Fruit fly (Drosophila melanogaster) whole organism, embryonic: ENCODE measurements around the gene Spec2.

ENCODE experiments used
- Ada2b ChIP-seq: fragments of 200-800 bp; sonication (Bioruptor generic); IDR thresholded peaks from 2 replicates; pipeline ENCODE4 v1.3.6; 2022; ENCODE audit warnings: missing biosample characterization, missing genetic modification characterization
- B-H2 ChIP-seq: fragments of 200-800 bp; sonication (Bioruptor generic); optimal IDR thresholded peaks from 2 replicates; lab custom pipeline; 2018; ENCODE audit warnings: missing biosample characterization, mild to moderate bottlenecking, missing genetic modification characterization
- Bgb ChIP-seq: fragments of 200-800 bp; sonication (Bioruptor generic); IDR thresholded peaks from 2 replicates; pipeline ENCODE4 v1.3.6; 2022; ENCODE audit warnings: missing biosample characterization, missing genetic modification characterization; ENCODE audit not compliant: partially characterized antibody
- Bteb2 ChIP-seq: fragments of 200-800 bp; sonication (Bioruptor generic); optimal IDR thresholded peaks from 2 replicates; lab custom pipeline; 2016; ENCODE audit warnings: missing biosample characterization, missing genetic modification characterization
- CG10979 ChIP-seq: fragments of 200-800 bp; sonication (Bioruptor generic); optimal IDR thresholded peaks from 2 replicates; lab custom pipeline; 2018; ENCODE audit warnings: missing biosample characterization, mild to moderate bottlenecking, missing genetic modification characterization, moderate library complexity
- CG11085 ChIP-seq: fragments of 200-800 bp; sonication (Bioruptor generic); IDR thresholded peaks from 2 replicates; pipeline ENCODE4 v1.3.6; 2022; ENCODE audit warnings: missing biosample characterization, missing genetic modification characterization
- CG11247 ChIP-seq: fragments of 200-800 bp; sonication (Bioruptor generic); IDR thresholded peaks from 2 replicates; pipeline ENCODE4 v1.3.6; 2022; ENCODE audit warnings: missing biosample characterization, missing genetic modification characterization
- CG13287 ChIP-seq: fragments of 200-800 bp; sonication (Bioruptor generic); IDR thresholded peaks from 2 replicates; pipeline ENCODE4 v1.3.6; 2022; ENCODE audit warnings: missing biosample characterization, missing genetic modification characterization; ENCODE audit not compliant: partially characterized antibody
- CG14667 ChIP-seq: fragments of 200-800 bp; sonication (Bioruptor generic); IDR thresholded peaks from 2 replicates; pipeline ENCODE4 v1.3.6; 2022; ENCODE audit warnings: missing biosample characterization, missing genetic modification characterization
- CG14965 ChIP-seq: fragments of 200-800 bp; sonication (Bioruptor generic); optimal IDR thresholded peaks from 2 replicates; lab custom pipeline; 2016; ENCODE audit warnings: missing biosample characterization, missing genetic modification characterization, borderline replicate concordance
- CG15696 ChIP-seq: fragments of 200-800 bp; sonication (Bioruptor generic); optimal IDR thresholded peaks from 2 replicates; lab custom pipeline; 2019; ENCODE audit warnings: missing biosample characterization, mild to moderate bottlenecking, missing genetic modification characterization, moderate library complexity
- CG16815 ChIP-seq: fragments of 200-800 bp; sonication (Bioruptor generic); optimal IDR thresholded peaks from 3 replicates; lab custom pipeline; 2017; ENCODE audit warnings: missing biosample characterization, mild to moderate bottlenecking, missing genetic modification characterization
- CG17802 ChIP-seq: fragments of 200-800 bp; sonication (Bioruptor generic); optimal IDR thresholded peaks from 2 replicates; lab custom pipeline; 2018; ENCODE audit warnings: missing biosample characterization, mild to moderate bottlenecking, missing genetic modification characterization, moderate library complexity
- CG18599 ChIP-seq: fragments of 200-800 bp; sonication (Bioruptor generic); optimal IDR thresholded peaks from 3 replicates; lab custom pipeline; 2017; ENCODE audit warnings: missing biosample characterization, missing genetic modification characterization, mild to moderate bottlenecking, moderate library complexity, missing genetic modification reagents
- CG3407 ChIP-seq: fragments of 200-800 bp; sonication (Bioruptor generic); optimal IDR thresholded peaks from 2 replicates; lab custom pipeline; 2018; ENCODE audit warnings: missing biosample characterization, mild to moderate bottlenecking, missing genetic modification characterization
- CG6683 ChIP-seq: fragments of 200-800 bp; sonication (Bioruptor generic); optimal IDR thresholded peaks from 2 replicates; lab custom pipeline; 2017; ENCODE audit warnings: missing biosample characterization, mild to moderate bottlenecking, missing genetic modification characterization, missing genetic modification reagents
- CG8281 ChIP-seq: fragments of 200-800 bp; sonication (Bioruptor generic); optimal IDR thresholded peaks from 2 replicates; lab custom pipeline; 2018; ENCODE audit warnings: missing biosample characterization, mild to moderate bottlenecking, missing genetic modification characterization, moderate library complexity
- CG8290 ChIP-seq, 3 experiments: fragments of 200-800 bp; sonication (Bioruptor generic); optimal IDR thresholded peaks; 2 replicates each; lab custom pipeline; 2016 to 2019; ENCODE audit warnings: missing biosample characterization in 3 of 3, missing genetic modification characterization in 3 of 3, mild to moderate bottlenecking in 2 of 3, moderate library complexity in 1 of 3
- CG8359 ChIP-seq: fragments of 200-800 bp; sonication (Bioruptor generic); optimal IDR thresholded peaks from 2 replicates; lab custom pipeline; 2017; ENCODE audit warnings: missing biosample characterization, mild to moderate bottlenecking, missing genetic modification characterization, borderline replicate concordance
- CG8478 ChIP-seq: fragments of >200 bp; optimal IDR thresholded peaks from 2 replicates; lab custom pipeline; 2018
- Chrac-16 ChIP-seq: fragments of 200-800 bp; sonication (Bioruptor generic); optimal IDR thresholded peaks from 3 replicates; lab custom pipeline; 2016; ENCODE audit warnings: missing biosample characterization, missing genetic modification characterization
- Dip3 ChIP-seq: fragments of 200-800 bp; sonication (Bioruptor generic); optimal IDR thresholded peaks from 3 replicates; lab custom pipeline; 2016; ENCODE audit warnings: missing biosample characterization, missing genetic modification characterization
- ERR ChIP-seq: fragments of 200-800 bp; sonication (Bioruptor generic); optimal IDR thresholded peaks from 2 replicates; lab custom pipeline; 2016; ENCODE audit warnings: missing biosample characterization, missing genetic modification characterization
- HLH4C ChIP-seq: fragments of 200-800 bp; sonication (Bioruptor generic); IDR thresholded peaks from 3 replicates; pipeline ENCODE4 v1.3.6; 2022; ENCODE audit warnings: missing biosample characterization, missing genetic modification characterization; ENCODE audit not compliant: partially characterized antibody
- HLHmδ ChIP-seq: fragments of 200-800 bp; sonication (Bioruptor generic); optimal IDR thresholded peaks from 2 replicates; lab custom pipeline; 2018; ENCODE audit warnings: missing biosample characterization, mild to moderate bottlenecking, missing genetic modification characterization, moderate library complexity
- Hr78 ChIP-seq, 2 experiments: fragments of 200-800 bp in 1 of 2; fragments of >200 bp in 1 of 2; sonication (Bioruptor generic) in 1 of 2; optimal IDR thresholded peaks; 2 replicates each; lab custom pipeline; 2017 to 2019; ENCODE audit warnings: missing biosample characterization in 2 of 2, missing genetic modification characterization in 2 of 2, mild to moderate bottlenecking in 1 of 2, moderate library complexity in 1 of 2
- MBD-R2 ChIP-seq: fragments of 200-800 bp; sonication (Bioruptor generic); IDR thresholded peaks from 2 replicates; pipeline ENCODE4 v1.3.6; 2022; ENCODE audit warnings: missing biosample characterization, missing genetic modification characterization
- Meics ChIP-seq: fragments of 200-800 bp; sonication (Bioruptor generic); optimal IDR thresholded peaks from 2 replicates; lab custom pipeline; 2017; ENCODE audit warnings: missing biosample characterization, mild to moderate bottlenecking, missing genetic modification characterization
- Myb ChIP-seq: fragments of 200-800 bp; sonication (Bioruptor generic); optimal IDR thresholded peaks from 2 replicates; lab custom pipeline; 2016; ENCODE audit warnings: missing biosample characterization, missing genetic modification characterization
- NK7.1 ChIP-seq: fragments of 200-800 bp; sonication (Bioruptor generic); optimal IDR thresholded peaks from 3 replicates; lab custom pipeline; 2016; ENCODE audit warnings: missing biosample characterization, missing genetic modification characterization
- Scr ChIP-seq: fragments of 200-800 bp; sonication (Bioruptor generic); IDR thresholded peaks from 2 replicates; pipeline ENCODE4 v1.3.6; 2022; ENCODE audit warnings: missing biosample characterization, missing genetic modification characterization; ENCODE audit not compliant: partially characterized antibody
- Sry-β ChIP-seq: fragments of 200-800 bp; sonication (Bioruptor generic); optimal IDR thresholded peaks from 2 replicates; lab custom pipeline; 2018; ENCODE audit warnings: missing biosample characterization, mild to moderate bottlenecking, missing genetic modification characterization, moderate library complexity
- TFAM ChIP-seq: fragments of 200-800 bp; sonication (Bioruptor generic); optimal IDR thresholded peaks from 2 replicates; lab custom pipeline; 2017; ENCODE audit warnings: missing biosample characterization, missing genetic modification characterization, inconsistent platforms
- al ChIP-seq: fragments of 200-800 bp; sonication (Bioruptor generic); IDR thresholded peaks from 2 replicates; pipeline ENCODE4 v1.3.6; 2022; ENCODE audit warnings: missing biosample characterization, missing genetic modification characterization
- ato ChIP-seq: fragments of 200-800 bp; sonication (Bioruptor generic); IDR thresholded peaks from 2 replicates; pipeline ENCODE4 v1.3.6; 2022; ENCODE audit warnings: missing biosample characterization, missing genetic modification characterization; ENCODE audit not compliant: partially characterized antibody
- croc ChIP-seq: fragments of 200-800 bp; sonication (Bioruptor generic); conservative IDR thresholded peaks from 3 replicates; pipeline ENCODE4 v1.3.6; 2022; ENCODE audit warnings: missing biosample characterization, missing genetic modification characterization
- dati ChIP-seq: fragments of 200-800 bp; sonication (Bioruptor generic); IDR thresholded peaks from 2 replicates; pipeline ENCODE4 v1.3.6; 2022; ENCODE audit warnings: missing biosample characterization, missing genetic modification characterization
- dpn ChIP-seq, 2 experiments: fragments of 200-800 bp; sonication (Bioruptor generic); optimal IDR thresholded peaks; 3 replicates each; lab custom pipeline; 2016; ENCODE audit warnings: missing biosample characterization in 2 of 2, missing genetic modification characterization in 2 of 2
- eyg ChIP-seq: fragments of 200-800 bp; sonication (Bioruptor generic); optimal IDR thresholded peaks from 3 replicates; lab custom pipeline; 2016; ENCODE audit warnings: missing biosample characterization, missing genetic modification characterization
- fd64A ChIP-seq: fragments of 200-800 bp; sonication (Bioruptor generic); optimal IDR thresholded peaks from 3 replicates; lab custom pipeline; 2018; ENCODE audit warnings: missing biosample characterization, mild to moderate bottlenecking, missing genetic modification characterization
- nom ChIP-seq: fragments of 200-800 bp; sonication (Bioruptor generic); optimal IDR thresholded peaks from 2 replicates; lab custom pipeline; 2017; ENCODE audit warnings: missing biosample characterization, missing genetic modification characterization, mild to moderate bottlenecking, moderate library complexity, missing genetic modification reagents
- oc ChIP-seq: fragments of 200-800 bp; sonication (Bioruptor generic); optimal IDR thresholded peaks from 2 replicates; lab custom pipeline; 2018; ENCODE audit warnings: missing biosample characterization, mild to moderate bottlenecking, missing genetic modification characterization, moderate library complexity
- pb ChIP-seq: fragments of 200-800 bp; sonication (Bioruptor generic); optimal IDR thresholded peaks from 3 replicates; lab custom pipeline; 2016; ENCODE audit warnings: missing biosample characterization, missing genetic modification characterization
- pita ChIP-seq: fragments of 200-800 bp; sonication (Bioruptor generic); optimal IDR thresholded peaks from 2 replicates; lab custom pipeline; 2017; ENCODE audit warnings: missing biosample characterization, mild to moderate bottlenecking, missing genetic modification characterization
- salm ChIP-seq: fragments of 200-800 bp; sonication (Bioruptor generic); optimal IDR thresholded peaks from 2 replicates; lab custom pipeline; 2018; ENCODE audit warnings: missing biosample characterization, mild to moderate bottlenecking, missing genetic modification characterization
- sens-2 ChIP-seq: fragments of 200-800 bp; sonication (Bioruptor generic); IDR thresholded peaks from 2 replicates; pipeline ENCODE4 v1.3.6; 2022; ENCODE audit warnings: missing biosample characterization, missing genetic modification characterization
- slp2 ChIP-seq: fragments of 200-800 bp; sonication (Bioruptor generic); optimal IDR thresholded peaks from 2 replicates; lab custom pipeline; 2016; ENCODE audit warnings: missing biosample characterization, missing genetic modification characterization
- sug ChIP-seq: fragments of 200-800 bp; optimal IDR thresholded peaks from 2 replicates; lab custom pipeline; 2019; ENCODE audit warnings: missing biosample characterization, mild to moderate bottlenecking, missing genetic modification characterization, moderate library complexity
- usp ChIP-seq: fragments of >200 bp; optimal IDR thresholded peaks from 2 replicates; lab custom pipeline; 2017; ENCODE audit warnings: missing biosample characterization, missing genetic modification characterization

Gene Spec2

dm6 chr3R:5654692-5655181 is 30.8 kb upstream of the Spec2 start, which contains the start of the genes elm and MED27 (continued):
- TF ChIP-seq Sry-β (GFP tag; lab: Kevin White, UChicago), result peak; percentile 52
- peak; percentile 92 for TF ChIP-seq CG18599
- TF ChIP-seq usp (GFP tag; lab: Kevin White, UChicago), result no peak
- TF ChIP-seq CG8478 (lab: Kevin White, UChicago), result no peak
- TF ChIP-seq Myb (GFP tag; lab: Kevin White, UChicago), result peak; percentile 83
- peak; percentile 25 for TF ChIP-seq CG14965 (GFP tag; lab: Kevin White, UChicago)
- peak; percentile 95 for TF ChIP-seq CG13287 (GFP tag; lab: Robert Waterston, UW)
- peak; percentile 91 for TF ChIP-seq CG11085 (GFP tag; lab: Robert Waterston, UW)
- peak; percentile 90 for TF ChIP-seq Bteb2
- TF ChIP-seq CG6683 (GFP tag; lab: Kevin White, UChicago), result peak; percentile 52
- TF ChIP-seq MBD-R2 (GFP tag; lab: Robert Waterston, UW), result peak; percentile 95
- TF ChIP-seq Scr (GFP tag; lab: Robert Waterston, UW), result peak; percentile 98
- peak; percentile 91 for TF ChIP-seq CG11247 (GFP tag; lab: Robert Waterston, UW)
- TF ChIP-seq slp2 (GFP tag; lab: Kevin White, UChicago), result peak; percentile 81
- peak; percentile 94 for TF ChIP-seq al (GFP tag; lab: Robert Waterston, UW)
- peak; percentile 62 for TF ChIP-seq TFAM (GFP tag; lab: Kevin White, UChicago)
- TF ChIP-seq croc, result peak; percentile 90
- peak; percentile 92 for TF ChIP-seq Dip3 (GFP tag; lab: Kevin White, UChicago)
- peak; percentile 58 for TF ChIP-seq nom (GFP tag; lab: Kevin White, UChicago)
- TF ChIP-seq CG10979, result peak; percentile 86
- TF ChIP-seq pb (GFP tag; lab: Kevin White, UChicago), result peak; percentile 75
- peak; percentile 90 for TF ChIP-seq CG8290 (GFP tag; optimal IDR thresholded peaks at IDR 0.05; lab: Kevin White, UChicago)
- peak; percentile 64 to 70 for TF ChIP-seq CG8290 (tag; optimal IDR thresholded peaks at IDR 0.05; lab: Kevin White, UChicago)
- no peak for TF ChIP-seq pita (GFP tag; lab: Kevin White, UChicago)
- peak; percentile 87 for TF ChIP-seq Meics (GFP tag; lab: Kevin White, UChicago)
- TF ChIP-seq CG17802 (tag; lab: Kevin White, UChicago), result peak; percentile 73
- TF ChIP-seq ato (GFP tag; lab: Robert Waterston, UW), result peak; percentile 47; the same call in 1 of the 2 replicates
- TF ChIP-seq Hr78 (GFP tag; optimal IDR thresholded peaks at IDR 0.05; lab: Kevin White, UChicago), result no peak
- TF ChIP-seq CG8359 (GFP tag; lab: Kevin White, UChicago), result peak; percentile 69
- peak; percentile 95 for TF ChIP-seq sug (tag; lab: Kevin White, UChicago)
- peak; percentile 92 for TF ChIP-seq Ada2b (GFP tag; lab: Robert Waterston, UW)
- peak; percentile 94 for TF ChIP-seq CG16815
- peak; percentile 97 for TF ChIP-seq Chrac-16
- TF ChIP-seq CG14667, result peak; percentile 92
- peak; percentile 86 for TF ChIP-seq Bgb
- TF ChIP-seq salm (tag; lab: Kevin White, UChicago), result peak; percentile 76
- peak; percentile 94 for TF ChIP-seq HLHmδ
- TF ChIP-seq ERR (GFP tag; lab: Kevin White, UChicago), result peak; percentile 76
- TF ChIP-seq B-H2 (GFP tag; lab: Kevin White, UChicago), result peak; percentile 91
- TF ChIP-seq CG8281 (tag; lab: Kevin White, UChicago), result peak; percentile 69
- peak; percentile 88 for TF ChIP-seq HLH4C
- TF ChIP-seq eyg (GFP tag; lab: Kevin White, UChicago), result peak; percentile 75
- TF ChIP-seq dati (GFP tag; lab: Robert Waterston, UW), result no peak; the same call in 1 of the 2 replicates
- TF ChIP-seq sens-2 (GFP tag; lab: Robert Waterston, UW), result peak; percentile 73; the same call in 1 of the 2 replicates
- peak; percentile 67 for TF ChIP-seq oc (tag; lab: Kevin White, UChicago)
- TF ChIP-seq dpn (GFP tag; optimal IDR thresholded peaks at IDR 0.05; lab: Kevin White, UChicago), result peak; percentile 95 to 96
- TF ChIP-seq NK7.1, result peak; percentile 71
- TF ChIP-seq CG15696 (tag; lab: Kevin White, UChicago), result peak; percentile 97
- no peak for TF ChIP-seq fd64A (GFP tag; lab: Kevin White, UChicago)
- TF ChIP-seq CG3407 (GFP tag; lab: Kevin White, UChicago), result peak; percentile 78
